Worm (Caenorhabditis elegans): ENCODE data around the gene ubc-17.

ce11 chrX:7035937-7036336 lies 14.5 kb upstream of the ubc-17 start, which contains the start of gene cest-19:
- no peak for TF ChIP-seq flt-1 (GFP tag; IDR thresholded peaks at IDR 0.05)
- TF ChIP-seq sea-1 (GFP tag; conservative IDR thresholded peaks at IDR 0.05) = no peak
- no peak for TF ChIP-seq ama-1 (optimal IDR thresholded peaks at IDR 0.05)
- TF ChIP-seq tbx-37 (GFP tag; conservative IDR thresholded peaks at IDR 0.05) = no peak

Measured in whole organism, early embryonic.